Fruit fly (Drosophila melanogaster) whole organism, larva: Measurements from ENCODE around the gene sens.

ENCODE experiments used
- noc ChIP-seq: fragments of 200-800 bp; sonication (Bioruptor generic); optimal IDR thresholded peaks from 3 replicates; lab custom pipeline; 2019; ENCODE audit warnings: missing biosample characterization, mild to moderate bottlenecking, missing genetic modification characterization, moderate library complexity

The sens gene

dm6 chr3L:13356084-13356693 lies 44.7 kb downstream of the sens start, which contains the start of gene Nplp2:
TSS of gene Nplp2 (plus strand) at chr3L:13356376.
- peak; percentile 85 for TF ChIP-seq noc (tag; lab: Kevin White, UChicago)

DNA sequence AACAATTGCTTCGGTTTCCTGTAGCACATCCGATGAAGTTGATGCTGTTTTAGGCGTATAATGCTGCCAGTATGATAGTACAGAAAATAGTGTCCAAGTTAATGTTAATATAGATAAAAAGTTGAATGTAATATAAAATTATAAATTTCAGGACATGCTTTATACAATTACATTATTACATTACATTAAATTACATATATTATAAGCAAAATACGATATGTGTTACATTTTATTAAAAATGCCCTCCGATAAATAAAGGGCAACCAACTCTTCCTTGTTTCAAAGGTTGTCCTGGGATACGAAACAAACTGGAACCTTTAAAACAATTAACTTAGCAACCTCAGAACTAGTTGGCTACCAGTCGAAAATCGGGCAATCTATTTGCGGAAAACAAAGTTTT lies 52.2 kb downstream of the sens start, which contains the start of gene CG17687:
TSS of gene CG17687 (plus strand) at position 301 of the 400 bp plus-strand sequence.
- no peak for TF ChIP-seq noc (tag; lab: Kevin White, UChicago)
